Worm (Caenorhabditis elegans) whole organism, L1 larva: ENCODE results near the gene rbm-25.

Experiments
- ama-1 ChIP-seq: fragments of 150-350 bp; optimal IDR thresholded peaks from 2 replicates; lab custom pipeline; 2014
- ets-5 ChIP-seq: fragments of 200-800 bp; sonication (Bioruptor generic); IDR thresholded peaks from 2 replicates; pipeline ENCODE4 v1.3.6; 2022; ENCODE audit warnings: missing genetic modification characterization, missing compliant biosample characterization
- isw-1 ChIP-seq: fragments of 200-800 bp; sonication (Bioruptor generic); IDR thresholded peaks from 2 replicates; pipeline ENCODE4 v1.3.6; 2022; ENCODE audit warnings: missing genetic modification characterization, missing compliant biosample characterization
- lsy-2 ChIP-seq, 2 experiments: fragments of 150-350 bp; optimal IDR thresholded peaks; 2 replicates each; lab custom pipeline; 2014; ENCODE audit warnings: missing biosample characterization in 2 of 2, missing genetic modification characterization in 2 of 2
- nhr-28 ChIP-seq: fragments of 150-350 bp; optimal IDR thresholded peaks from 2 replicates; lab custom pipeline; 2014; ENCODE audit warnings: missing biosample characterization, missing genetic modification characterization
- unc-62 ChIP-seq: fragments of 150-350 bp; optimal IDR thresholded peaks from 2 replicates; lab custom pipeline; 2014; ENCODE audit warnings: missing biosample characterization, missing genetic modification reagents, missing genetic modification characterization

DNA sequence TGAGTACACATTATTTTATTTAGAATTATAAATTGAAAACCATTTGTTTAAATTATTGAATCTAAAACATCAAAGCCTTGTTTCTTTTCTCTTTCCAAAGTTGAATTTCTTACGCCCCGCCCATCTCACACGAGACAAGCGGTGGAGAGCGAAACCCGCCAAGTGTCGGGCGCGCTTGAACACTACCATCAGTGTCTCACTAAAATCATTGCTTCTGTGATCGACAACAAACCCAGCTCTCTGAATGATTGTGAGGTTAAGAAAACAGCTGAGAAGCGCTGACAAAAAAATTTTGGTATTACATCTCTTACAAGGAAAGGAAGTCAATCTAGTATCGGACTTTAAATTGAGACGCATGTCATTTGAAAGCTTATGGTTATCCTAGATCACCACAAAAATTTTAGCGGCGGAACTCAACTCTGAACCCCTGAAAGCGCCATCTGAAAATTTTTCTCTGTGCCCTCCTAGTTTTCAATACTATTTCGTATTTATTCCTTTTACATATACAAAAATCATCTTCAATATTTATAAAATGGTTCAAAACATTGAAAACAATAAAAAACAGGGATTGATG lies 6.9 kb upstream of the rbm-25 start:
- no peak for TF ChIP-seq ets-5 (GFP tag; lab: Robert Waterston, UW)
- TF ChIP-seq ama-1 (lab: Kevin White, UChicago) = peak; percentile 80
- TF ChIP-seq isw-1 (GFP tag; lab: Robert Waterston, UW) = no peak
- TF ChIP-seq unc-62 = no peak
- TF ChIP-seq lsy-2 (tag; optimal IDR thresholded peaks at IDR 0.05; lab: Kevin White, UChicago) = peak; percentile 6 to 67
- TF ChIP-seq nhr-28 (tag; lab: Kevin White, UChicago) = no peak
